Fruit fly (Drosophila melanogaster) whole organism, pupa: ENCODE measurements around the gene CG12194.

ENCODE experiments used
- CG10348 ChIP-seq: fragments of 200-800 bp; sonication (Bioruptor generic); IDR thresholded peaks from 2 replicates; pipeline ENCODE4 v1.3.6; 2022; ENCODE audit warnings: missing biosample characterization, missing genetic modification characterization
- CG12605 ChIP-seq: fragments of 200-800 bp; sonication (Bioruptor generic); IDR thresholded peaks from 2 replicates; pipeline ENCODE4 v1.3.6; 2022; ENCODE audit warnings: missing biosample characterization, missing genetic modification characterization
- CG13204 ChIP-seq: fragments of 200-800 bp; sonication (Bioruptor generic); optimal IDR thresholded peaks from 2 replicates; lab custom pipeline; 2018; ENCODE audit warnings: missing biosample characterization, mild to moderate bottlenecking, missing genetic modification characterization, moderate library complexity
- CG14655 ChIP-seq: fragments of 200-800 bp; sonication (Bioruptor generic); optimal IDR thresholded peaks from 3 replicates; lab custom pipeline; 2017; ENCODE audit warnings: mild to moderate bottlenecking, missing biosample characterization, missing genetic modification reagents, missing genetic modification characterization
- CG15710 ChIP-seq: fragments of 200-800 bp; sonication (Bioruptor generic); optimal IDR thresholded peaks from 2 replicates; lab custom pipeline; 2018; ENCODE audit warnings: missing biosample characterization, mild to moderate bottlenecking, missing genetic modification characterization, moderate library complexity
- CG17806 ChIP-seq: fragments of 200-800 bp; sonication (Bioruptor generic); optimal IDR thresholded peaks from 2 replicates; lab custom pipeline; 2018; ENCODE audit warnings: missing biosample characterization, mild to moderate bottlenecking, missing genetic modification characterization, moderate library complexity
- CG32121 ChIP-seq: fragments of 200-800 bp; sonication (Bioruptor generic); IDR thresholded peaks from 2 replicates; pipeline ENCODE4 v1.3.6; 2022; ENCODE audit warnings: missing biosample characterization, missing genetic modification characterization
- CG34367 ChIP-seq: fragments of 200-800 bp; sonication (Bioruptor generic); optimal IDR thresholded peaks from 2 replicates; lab custom pipeline; 2018; ENCODE audit warnings: missing biosample characterization, mild to moderate bottlenecking, missing genetic modification characterization
- CG4496 ChIP-seq: fragments of 200-800 bp; sonication (Bioruptor generic); IDR thresholded peaks from 3 replicates; pipeline ENCODE4 v1.3.6; 2022; ENCODE audit warnings: missing biosample characterization, missing genetic modification characterization
- CG8159 ChIP-seq: fragments of 200-800 bp; sonication (Bioruptor generic); optimal IDR thresholded peaks from 3 replicates; lab custom pipeline; 2018; ENCODE audit warnings: missing biosample characterization, mild to moderate bottlenecking, missing genetic modification characterization, moderate library complexity
- CG8301 ChIP-seq: fragments of 200-800 bp; sonication (Bioruptor generic); optimal IDR thresholded peaks from 2 replicates; lab custom pipeline; 2018; ENCODE audit warnings: missing biosample characterization, mild to moderate bottlenecking, missing genetic modification characterization
- CG9948 ChIP-seq: fragments of 200-800 bp; sonication (Bioruptor generic); optimal IDR thresholded peaks from 2 replicates; lab custom pipeline; 2018; ENCODE audit warnings: missing biosample characterization, mild to moderate bottlenecking, missing genetic modification characterization, moderate library complexity
- D1 ChIP-seq: fragments of 200-800 bp; sonication (Bioruptor generic); optimal IDR thresholded peaks from 2 replicates; lab custom pipeline; 2018; ENCODE audit warnings: missing biosample characterization, mild to moderate bottlenecking, missing genetic modification characterization, moderate library complexity
- EcR ChIP-seq: fragments of 200-800 bp; sonication (Bioruptor generic); optimal IDR thresholded peaks from 3 replicates; lab custom pipeline; 2019; ENCODE audit warnings: missing biosample characterization, missing genetic modification characterization, mild to moderate bottlenecking, moderate library complexity, missing genetic modification reagents
- Ets98B ChIP-seq: fragments of 200-800 bp; sonication (Bioruptor generic); IDR thresholded peaks from 2 replicates; pipeline ENCODE4 v1.3.6; 2022; ENCODE audit warnings: missing biosample characterization, missing genetic modification characterization
- Pif1A ChIP-seq: fragments of 200-800 bp; sonication (Bioruptor generic); optimal IDR thresholded peaks from 3 replicates; lab custom pipeline; 2016; ENCODE audit warnings: missing biosample characterization, missing genetic modification characterization
- Pif1B ChIP-seq: fragments of 200-800 bp; sonication (Bioruptor generic); optimal IDR thresholded peaks from 3 replicates; lab custom pipeline; 2016; ENCODE audit warnings: missing biosample characterization, missing genetic modification characterization
- Snoo ChIP-seq: fragments of 200-800 bp; sonication (Bioruptor generic); optimal IDR thresholded peaks from 3 replicates; lab custom pipeline; 2017; ENCODE audit warnings: missing biosample characterization, mild to moderate bottlenecking, missing genetic modification characterization, inconsistent platforms
- fd96Ca ChIP-seq: fragments of 200-800 bp; sonication (Bioruptor generic); IDR thresholded peaks from 3 replicates; pipeline ENCODE4 v1.3.6; 2022; ENCODE audit warnings: missing biosample characterization, missing genetic modification characterization
- gl ChIP-seq: fragments of 200-800 bp; sonication (Bioruptor generic); optimal IDR thresholded peaks from 2 replicates; lab custom pipeline; 2018; ENCODE audit warnings: missing biosample characterization, mild to moderate bottlenecking, missing genetic modification characterization
- rn ChIP-seq: fragments of 200-800 bp; sonication (Bioruptor generic); IDR thresholded peaks from 2 replicates; pipeline ENCODE4 v1.3.6; 2022; ENCODE audit warnings: missing biosample characterization, missing genetic modification characterization

Gene CG12194

dm6 chr2L:4823797-4824196, 14.3 kb upstream of the CG12194 start:
- TF ChIP-seq CG9948 (tag; lab: Kevin White, UChicago) = no peak
- TF ChIP-seq Ets98B (GFP tag; lab: Robert Waterston, UW) = no peak
- no peak for TF ChIP-seq CG12605 (GFP tag; lab: Robert Waterston, UW)
- no peak for TF ChIP-seq CG13204 (GFP tag; lab: Kevin White, UChicago)
- no peak for TF ChIP-seq rn (GFP tag; lab: Robert Waterston, UW)
- TF ChIP-seq CG17806 (tag; lab: Kevin White, UChicago) = no peak
- no peak for TF ChIP-seq CG34367
- TF ChIP-seq EcR (GFP tag; lab: Kevin White, UChicago) = no peak

- TF ChIP-seq CG14655 (GFP tag; lab: Kevin White, UChicago) = no peak
- TF ChIP-seq CG12605 (GFP tag; lab: Robert Waterston, UW) = no peak
- TF ChIP-seq EcR (GFP tag; lab: Kevin White, UChicago) = peak; percentile 21
Measured at dm6 chr2L:4825695-4826094, 12.5 kb upstream of the CG12194 start.

DNA sequence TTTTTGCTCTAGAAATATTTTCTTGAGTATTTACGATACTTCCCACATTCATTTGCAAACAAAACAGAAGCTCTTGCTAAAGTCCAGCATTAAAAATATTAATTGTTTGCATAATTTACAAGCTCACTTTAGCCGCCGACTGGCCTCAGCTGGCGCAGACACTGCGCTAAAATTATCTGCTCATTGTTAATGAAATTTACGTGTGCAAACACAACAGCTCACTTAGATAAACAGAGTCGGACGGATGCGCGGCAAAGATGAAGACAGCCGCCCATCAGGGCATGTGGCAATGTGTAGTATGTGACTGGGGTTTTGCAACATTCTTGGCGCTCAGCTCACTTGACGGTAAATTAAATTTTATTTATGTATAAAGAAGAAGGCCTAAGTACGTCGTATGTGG, 9.1 kb upstream of the CG12194 start:
- TF ChIP-seq CG8301 (tag; lab: Kevin White, UChicago) (no peak), CG10348 (GFP tag; lab: Robert Waterston, UW) (no peak), CG8159 (tag; lab: Kevin White, UChicago) (no peak), CG14655 (GFP tag; lab: Kevin White, UChicago) (no peak), rn (GFP tag; lab: Robert Waterston, UW) (no peak), fd96Ca (GFP tag; lab: Robert Waterston, UW) (no peak), CG12605 (GFP tag; lab: Robert Waterston, UW) (no peak), gl (no peak), Pif1B (no peak), CG9948 (tag; lab: Kevin White, UChicago) (no peak), D1 (no peak), Ets98B (GFP tag; lab: Robert Waterston, UW) (no peak)

DNA sequence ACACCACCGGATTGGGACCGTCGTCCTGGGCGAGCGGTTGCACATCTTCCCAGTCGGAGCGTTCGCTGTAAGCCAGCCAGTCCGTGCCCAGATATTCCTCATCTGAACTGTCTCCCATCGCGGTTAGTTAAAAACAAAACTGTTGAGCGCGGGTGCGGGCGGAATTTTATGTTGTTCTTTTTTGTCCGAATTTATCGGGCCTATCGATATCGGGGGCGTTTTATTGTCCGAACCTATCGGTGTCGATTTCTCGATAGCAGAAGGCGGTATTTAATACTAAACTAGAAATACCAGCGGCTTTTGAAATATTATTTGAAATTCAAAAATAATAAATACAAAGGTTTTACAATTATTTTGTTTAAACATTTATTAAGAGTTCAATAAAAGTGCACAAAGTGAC, 7.7 kb upstream of the CG12194 start, which contains the start of gene Fnta:
Gene Fnta, minus strand, starts transcription at position 204 of the 400 bp plus-strand sequence.
- no peak for TF ChIP-seq Snoo (tag; lab: Kevin White, UChicago)
- no peak for TF ChIP-seq CG32121 (GFP tag; lab: Robert Waterston, UW)
- TF ChIP-seq EcR (GFP tag; lab: Kevin White, UChicago) = peak; percentile 30
- TF ChIP-seq CG4496 = peak; percentile 25; the same call in 2 of the 3 replicates

- TF ChIP-seq CG8159 (tag; lab: Kevin White, UChicago) (no peak), EcR (GFP tag; lab: Kevin White, UChicago) (no peak), CG14655 (GFP tag; lab: Kevin White, UChicago) (no peak), CG34367 (no peak), D1 (no peak), CG8301 (tag; lab: Kevin White, UChicago) (no peak), CG17806 (tag; lab: Kevin White, UChicago) (no peak), CG9948 (tag; lab: Kevin White, UChicago) (no peak), Ets98B (GFP tag; lab: Robert Waterston, UW) (no peak), rn (GFP tag; lab: Robert Waterston, UW) (no peak), CG10348 (GFP tag; lab: Robert Waterston, UW) (no peak), CG4496 (no peak), Snoo (tag; lab: Kevin White, UChicago) (no peak), Pif1A (GFP tag; lab: Kevin White, UChicago) (no peak), CG12605 (GFP tag; lab: Robert Waterston, UW) (no peak), Pif1B (no peak), fd96Ca (GFP tag; lab: Robert Waterston, UW) (no peak), gl (no peak), CG15710 (tag; lab: Kevin White, UChicago) (no peak)
Measured at dm6 chr2L:4835091-4835689, 3.0 kb upstream of the CG12194 start, which contains the start of gene Ir25a. Gene Ir25a, minus strand, starts transcription at chr2L:4835300.

DNA sequence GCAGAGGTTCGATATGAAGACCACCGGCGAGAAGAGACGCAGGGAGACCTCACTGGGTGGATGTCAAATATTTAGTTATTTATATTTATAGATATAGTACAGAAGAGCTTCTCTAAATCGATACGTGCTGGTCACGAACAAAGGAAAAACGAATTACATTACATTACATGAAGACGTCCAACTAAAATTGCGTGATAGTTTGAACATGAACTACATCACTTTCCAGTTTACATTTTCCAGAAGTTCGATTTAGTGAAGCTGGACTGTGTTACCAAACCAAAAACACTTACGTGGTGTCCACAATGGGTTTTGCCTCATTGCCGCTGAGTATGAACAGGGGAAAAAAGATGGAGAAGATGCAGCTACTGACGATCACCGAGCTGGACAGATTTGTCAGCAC, 2.0 kb upstream of the CG12194 start:
- no peak for TF ChIP-seq CG8301 (tag; lab: Kevin White, UChicago)
- 0 out of 3 replicates have a peak, but pooled peaks have one; percentile 36 for TF ChIP-seq CG4496
- TF ChIP-seq Ets98B (GFP tag; lab: Robert Waterston, UW) = 0 out of 2 replicates have a peak, but pooled peaks have one; percentile 22
